Worm (Caenorhabditis elegans): ENCODE measurements around the gene bath-10.

DNA sequence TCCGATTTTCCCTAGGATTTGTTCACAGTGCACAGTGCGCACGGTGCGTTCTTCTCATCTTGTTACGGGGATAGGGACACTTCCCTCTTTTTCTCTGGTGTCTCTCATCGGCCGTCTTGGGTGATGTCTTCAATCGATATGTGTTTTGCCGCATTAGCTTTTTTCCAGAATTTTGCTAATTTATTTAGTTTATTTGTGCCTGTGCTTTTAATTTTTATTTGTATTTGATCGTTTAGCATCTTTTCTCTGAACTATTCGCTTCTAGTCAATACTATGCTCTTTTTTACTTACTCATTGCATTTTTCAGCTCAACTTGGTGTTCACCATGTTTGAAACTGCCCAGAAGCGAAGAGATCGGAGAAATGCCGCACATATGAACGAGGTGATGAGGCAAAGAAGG lies 34.6 kb upstream of the bath-10 start, which contains the start of gene F14D2.5:
- TF ChIP-seq lin-13 (tag; optimal IDR thresholded peaks at IDR 0.05) (no peak), mls-2 (tag; optimal IDR thresholded peaks at IDR 0.05) (no peak), nhr-12 (tag; optimal IDR thresholded peaks at IDR 0.05) (no peak), lsy-2 (tag; optimal IDR thresholded peaks at IDR 0.05) (no peak), unc-62 (GFP tag; optimal IDR thresholded peaks at IDR 0.05) (no peak)

All from whole organism, mixed stage, embryonic.